Fruit fly (Drosophila melanogaster): Measurements from ENCODE around the gene ppk.

The ppk gene

dm6 chr2L:14409428-14409933, 28.5 kb upstream of the ppk start, which contains the start of gene elB (continued):
- peak; percentile 5 for TF ChIP-seq esn (GFP tag; optimal IDR thresholded peaks at IDR 0.05)

- no peak for TF ChIP-seq fd59A (GFP tag; optimal IDR thresholded peaks at IDR 0.05)
- no peak for TF ChIP-seq Ets96B (tag; optimal IDR thresholded peaks at IDR 0.05)
- TF ChIP-seq Eip78C (GFP tag), result peak; percentile 48
- TF ChIP-seq fd85E (GFP tag; optimal IDR thresholded peaks at IDR 0.05), result no peak
- no peak for TF ChIP-seq CG11762 (GFP tag; optimal IDR thresholded peaks at IDR 0.05; ENCODE audit: insufficient read depth)
- no peak for TF ChIP-seq ss (GFP tag; optimal IDR thresholded peaks at IDR 0.05)
- no peak for TF ChIP-seq CG6854 (GFP tag; optimal IDR thresholded peaks at IDR 0.05)
- no peak for TF ChIP-seq Met (GFP tag; optimal IDR thresholded peaks at IDR 0.05)
- TF ChIP-seq CG1621 (tag; optimal IDR thresholded peaks at IDR 0.05), result no peak
- peak; percentile 7 for TF ChIP-seq svp (GFP tag)
- TF ChIP-seq CG11902 (GFP tag; optimal IDR thresholded peaks at IDR 0.05), result no peak
- no peak for TF ChIP-seq Lpt (GFP tag; optimal IDR thresholded peaks at IDR 0.05)
- TF ChIP-seq OdsH (GFP tag; optimal IDR thresholded peaks at IDR 0.05), result no peak
- no peak for TF ChIP-seq CG6163 (GFP tag; IDR thresholded peaks at IDR 0.05)
- no peak for TF ChIP-seq salr (GFP tag; optimal IDR thresholded peaks at IDR 0.05)
- no peak for TF ChIP-seq Eip93F (GFP tag; optimal IDR thresholded peaks at IDR 0.05)
- no peak for TF ChIP-seq dac (GFP tag; optimal IDR thresholded peaks at IDR 0.05)
Observed at dm6 chr2L:14408383-14409004, 27.5 kb upstream of the ppk start.

dm6 chr2L:14404744-14405449, 23.9 kb upstream of the ppk start:
- TF ChIP-seq Eip78C (GFP tag) (peak; percentile 59), CG4318 (GFP tag; optimal IDR thresholded peaks at IDR 0.05) (no peak), ss (GFP tag; optimal IDR thresholded peaks at IDR 0.05) (peak in 1 of 2 experiments; percentile 8), Blimp-1 (GFP tag; optimal IDR thresholded peaks at IDR 0.05) (no peak), Smox (GFP tag; optimal IDR thresholded peaks at IDR 0.05) (no peak)

- no peak for TF ChIP-seq cyc (GFP tag; optimal IDR thresholded peaks at IDR 0.05)
- TF ChIP-seq svp (GFP tag), result peak; percentile 60
- TF ChIP-seq CG8319 (GFP tag; optimal IDR thresholded peaks at IDR 0.05), result no peak
- TF ChIP-seq salr (GFP tag; optimal IDR thresholded peaks at IDR 0.05), result no peak
- no peak for TF ChIP-seq CG16779 (tag; optimal IDR thresholded peaks at IDR 0.05)
- TF ChIP-seq CG11902 (GFP tag; optimal IDR thresholded peaks at IDR 0.05), result no peak
- TF ChIP-seq fkh (GFP tag; optimal IDR thresholded peaks at IDR 0.05), result peak; percentile 21
Observed at dm6 chr2L:14403568-14403967, 22.6 kb upstream of the ppk start.

- no peak for TF ChIP-seq Lpt (GFP tag; optimal IDR thresholded peaks at IDR 0.05)
- no peak for TF ChIP-seq Sox14 (GFP tag; optimal IDR thresholded peaks at IDR 0.05)
- TF ChIP-seq eg (GFP tag; IDR thresholded peaks at IDR 0.05), result peak; percentile 48; the same call in 1 of the 3 replicates
- no peak for TF ChIP-seq Sox102F (GFP tag; optimal IDR thresholded peaks at IDR 0.05)
- TF ChIP-seq CG34406 (GFP tag; optimal IDR thresholded peaks at IDR 0.05), result no peak
- TF ChIP-seq CG3919 (GFP tag; optimal IDR thresholded peaks at IDR 0.05), result peak; percentile 27
- no peak for TF ChIP-seq Gug (GFP tag; IDR thresholded peaks at IDR 0.05)
- TF ChIP-seq CG11902 (GFP tag; optimal IDR thresholded peaks at IDR 0.05), result no peak
- no peak for TF ChIP-seq CG10631 (GFP tag; optimal IDR thresholded peaks at IDR 0.05)
- TF ChIP-seq spab (GFP tag; optimal IDR thresholded peaks at IDR 0.05), result no peak
- TF ChIP-seq Eip78C (GFP tag), result peak; percentile 54
- peak; percentile 38 for TF ChIP-seq Hr4 (GFP tag; optimal IDR thresholded peaks at IDR 0.05)
- peak; percentile 17 for TF ChIP-seq CG32006 (GFP tag; optimal IDR thresholded peaks at IDR 0.05)
- TF ChIP-seq vri (GFP tag; optimal IDR thresholded peaks at IDR 0.05), result no peak
- no peak for TF ChIP-seq CG8319 (GFP tag; optimal IDR thresholded peaks at IDR 0.05)
- TF ChIP-seq CG7368 (GFP tag; optimal IDR thresholded peaks at IDR 0.05), result no peak
- no peak for TF ChIP-seq lz (GFP tag; optimal IDR thresholded peaks at IDR 0.05)
- no peak for TF ChIP-seq Sox15 (GFP tag; optimal IDR thresholded peaks at IDR 0.05)
- no peak for TF ChIP-seq Eip93F (GFP tag; optimal IDR thresholded peaks at IDR 0.05)
- no peak for TF ChIP-seq Ets21C (GFP tag; optimal IDR thresholded peaks at IDR 0.05)
- no peak for TF ChIP-seq CG6808 (GFP tag; optimal IDR thresholded peaks at IDR 0.05)
- TF ChIP-seq OdsH (GFP tag; optimal IDR thresholded peaks at IDR 0.05), result peak; percentile 6
- no peak for TF ChIP-seq esn (GFP tag; optimal IDR thresholded peaks at IDR 0.05)
Observed at dm6 chr2L:14401616-14402240, 20.8 kb upstream of the ppk start.
